Worm (Caenorhabditis elegans) whole organism, L4 larva: ENCODE measurements around the gene ZK180.7.
A peak's percentile ranks its signal among the peaks of the same experiment; 100 is the strongest.

Experiments used
- F10B5.3 ChIP-seq: sonication (generic microtip); optimal IDR thresholded peaks from 2 replicates; lab custom pipeline; 2016; ENCODE audit warnings: mild to moderate bottlenecking, missing genetic modification characterization, missing compliant biosample characterization
- F37D6.2 ChIP-seq: sonication (generic microtip); optimal IDR thresholded peaks from 2 replicates; lab custom pipeline; 2016; ENCODE audit warnings: mild to moderate bottlenecking, missing genetic modification characterization, missing compliant biosample characterization
- F49E8.2 ChIP-seq: sonication (generic microtip); optimal IDR thresholded peaks from 2 replicates; lab custom pipeline; 2016; ENCODE audit warnings: missing compliant biosample characterization, mild to moderate bottlenecking, missing genetic modification characterization, borderline replicate concordance
- R02D3.7 ChIP-seq: fragments of 150-350 bp; sonication (generic microtip); optimal IDR thresholded peaks from 3 replicates; lab custom pipeline; 2014; ENCODE audit warnings: missing biosample characterization, missing genetic modification characterization
- T20F7.1 ChIP-seq: fragments of 200-800 bp; sonication (Bioruptor generic); optimal IDR thresholded peaks from 2 replicates; lab custom pipeline; 2018; ENCODE audit warnings: mild to moderate bottlenecking, missing genetic modification characterization, missing compliant biosample characterization
- Y105C5A.15 ChIP-seq: fragments of 200-800 bp; sonication (Bioruptor generic); IDR thresholded peaks from 2 replicates; pipeline ENCODE4 v1.3.6; 2022; ENCODE audit warnings: missing genetic modification characterization, missing compliant biosample characterization
- Y48G9A.11 ChIP-seq: fragments of 200-800 bp; sonication (Bioruptor generic); IDR thresholded peaks from 2 replicates; pipeline ENCODE4 v1.3.6; 2022; ENCODE audit warnings: missing genetic modification reagents, missing genetic modification characterization, missing compliant biosample characterization
- Y5F2A.4 ChIP-seq: fragments of 200-800 bp; sonication (Bioruptor generic); optimal IDR thresholded peaks from 2 replicates; lab custom pipeline; 2018; ENCODE audit warnings: mild to moderate bottlenecking, missing genetic modification characterization, missing compliant biosample characterization
- ZK546.5 ChIP-seq, 2 experiments: sonication (generic microtip); optimal IDR thresholded peaks; 2 replicates each; lab custom pipeline; 2017; ENCODE audit warnings: missing biosample characterization in 2 of 2, missing genetic modification characterization in 2 of 2
- arid-1 ChIP-seq: fragments of 200-800 bp; sonication (Bioruptor generic); conservative IDR thresholded peaks from 2 replicates; pipeline ENCODE4 v1.3.6; 2022; ENCODE audit warnings: missing genetic modification reagents, missing genetic modification characterization, missing compliant biosample characterization
- attf-4 ChIP-seq: sonication (generic microtip); optimal IDR thresholded peaks from 3 replicates; lab custom pipeline; 2017; ENCODE audit warnings: missing biosample characterization, missing genetic modification characterization
- ceh-44 ChIP-seq: fragments of 200-800 bp; sonication (Bioruptor generic); IDR thresholded peaks from 2 replicates; pipeline ENCODE4 v1.3.6; 2022; ENCODE audit warnings: missing genetic modification reagents, missing genetic modification characterization, missing compliant biosample characterization
- ceh-62 ChIP-seq: sonication (generic microtip); optimal IDR thresholded peaks from 2 replicates; lab custom pipeline; 2017; ENCODE audit warnings: missing biosample characterization, missing genetic modification characterization
- ceh-82 ChIP-seq: sonication (generic microtip); optimal IDR thresholded peaks from 2 replicates; lab custom pipeline; 2017; ENCODE audit warnings: missing biosample characterization, missing genetic modification characterization
- ces-1 ChIP-seq: fragments of 150-350 bp; sonication (generic microtip); optimal IDR thresholded peaks from 4 replicates; lab custom pipeline; 2014; ENCODE audit warnings: missing biosample characterization, missing genetic modification reagents, missing genetic modification characterization
- ctbp-1 ChIP-seq: fragments of 200-800 bp; sonication (Bioruptor generic); IDR thresholded peaks from 2 replicates; pipeline ENCODE4 v1.3.6; 2022; ENCODE audit warnings: missing genetic modification reagents, missing genetic modification characterization, missing compliant biosample characterization
- daf-19 ChIP-seq: fragments of 200-800 bp; sonication (Bioruptor generic); conservative IDR thresholded peaks from 2 replicates; pipeline ENCODE4 v1.3.6; 2022; ENCODE audit warnings: missing genetic modification characterization, missing compliant biosample characterization
- dmd-8 ChIP-seq: fragments of 200-800 bp; sonication (Bioruptor generic); IDR thresholded peaks from 2 replicates; pipeline ENCODE4 v1.3.6; 2022; ENCODE audit warnings: missing genetic modification characterization, missing compliant biosample characterization
- duxl-1 ChIP-seq: sonication (generic microtip); optimal IDR thresholded peaks from 2 replicates; lab custom pipeline; 2016; ENCODE audit warnings: mild to moderate bottlenecking, missing genetic modification characterization, moderate library complexity, missing compliant biosample characterization; ENCODE audit not compliant: poor library complexity
- fkh-10 ChIP-seq: fragments of 150-350 bp; optimal IDR thresholded peaks from 2 replicates; lab custom pipeline; 2014; ENCODE audit warnings: missing biosample characterization, missing genetic modification reagents, missing genetic modification characterization
- hlh-11 ChIP-seq: fragments of 200-800 bp; sonication (Bioruptor generic); optimal IDR thresholded peaks from 2 replicates; lab custom pipeline; 2018; ENCODE audit warnings: mild to moderate bottlenecking, missing genetic modification characterization, missing compliant biosample characterization
- lim-7 ChIP-seq: fragments of 200-800 bp; sonication (Bioruptor generic); IDR thresholded peaks from 2 replicates; pipeline ENCODE4 v1.3.6; 2022; ENCODE audit warnings: missing genetic modification characterization, missing compliant biosample characterization
- lin-13 ChIP-seq: fragments of 150-350 bp; optimal IDR thresholded peaks from 2 replicates; lab custom pipeline; 2014; ENCODE audit warnings: missing biosample characterization, missing genetic modification reagents, missing genetic modification characterization
- lin-15B ChIP-seq: fragments of 150-350 bp; sonication (generic microtip); optimal IDR thresholded peaks from 3 replicates; lab custom pipeline; 2014; ENCODE audit warnings: missing biosample characterization, missing genetic modification characterization
- lin-29 ChIP-seq: fragments of 200-800 bp; sonication (Bioruptor generic); IDR thresholded peaks from 2 replicates; pipeline ENCODE4 v1.3.6; 2022; ENCODE audit warnings: missing genetic modification reagents, missing genetic modification characterization, missing compliant biosample characterization
- lin-38 ChIP-seq: fragments of 200-800 bp; sonication (Bioruptor generic); IDR thresholded peaks from 2 replicates; pipeline ENCODE4 v1.3.6; 2022; ENCODE audit warnings: missing genetic modification reagents, missing genetic modification characterization, missing compliant biosample characterization
- lin-39 ChIP-seq: fragments of 150-350 bp; optimal IDR thresholded peaks from 2 replicates; lab custom pipeline; 2014; ENCODE audit warnings: missing biosample characterization, missing genetic modification reagents, missing genetic modification characterization
- lir-3 ChIP-seq: sonication (generic microtip); optimal IDR thresholded peaks from 2 replicates; lab custom pipeline; 2016; ENCODE audit warnings: mild to moderate bottlenecking, missing genetic modification characterization, missing compliant biosample characterization
- lsy-2 ChIP-seq, 2 experiments: fragments of 150-350 bp in 1 of 2; sonication (generic microtip) in 1 of 2; optimal IDR thresholded peaks; 2 replicates each; lab custom pipeline; 2014 to 2017; ENCODE audit warnings: missing biosample characterization in 2 of 2, missing genetic modification characterization in 2 of 2
- madf-5 ChIP-seq, 2 experiments: fragments of 200-800 bp; sonication (Bioruptor generic); IDR thresholded peaks; 2 replicates each; pipeline ENCODE4 v1.3.6; 2022; ENCODE audit warnings: missing compliant biosample characterization in 2 of 2, missing genetic modification characterization in 2 of 2
- mes-2 ChIP-seq: sonication (generic microtip); optimal IDR thresholded peaks from 2 replicates; lab custom pipeline; 2016; ENCODE audit warnings: missing genotype, mild to moderate bottlenecking, missing genetic modification characterization, missing compliant biosample characterization; ENCODE audit not compliant: poor library complexity, severe bottlenecking
- mxl-2 ChIP-seq: fragments of 200-800 bp; sonication (Bioruptor generic); conservative IDR thresholded peaks from 2 replicates; pipeline ENCODE4 v1.3.6; 2022; ENCODE audit warnings: missing genetic modification reagents, missing genetic modification characterization, missing compliant biosample characterization
- mxl-3 ChIP-seq: fragments of 200-800 bp; sonication (Bioruptor generic); optimal IDR thresholded peaks from 2 replicates; lab custom pipeline; 2018; ENCODE audit warnings: mild to moderate bottlenecking, missing genetic modification characterization, missing compliant biosample characterization
- nhr-11 ChIP-seq: fragments of 150-350 bp; optimal IDR thresholded peaks from 2 replicates; lab custom pipeline; 2014; ENCODE audit warnings: missing biosample characterization, missing genetic modification characterization
- nhr-41 ChIP-seq: fragments of 200-800 bp; sonication (Bioruptor generic); IDR thresholded peaks from 2 replicates; pipeline ENCODE4 v1.3.6; 2022; ENCODE audit warnings: missing genetic modification reagents, missing genetic modification characterization, missing compliant biosample characterization
- nhr-42 ChIP-seq: fragments of 200-800 bp; sonication (Bioruptor generic); IDR thresholded peaks from 2 replicates; pipeline ENCODE4 v1.3.6; 2022; ENCODE audit warnings: missing genetic modification characterization, missing compliant biosample characterization
- nhr-6 ChIP-seq: fragments of 150-350 bp; optimal IDR thresholded peaks from 2 replicates; lab custom pipeline; 2014; ENCODE audit warnings: missing biosample characterization, missing genetic modification characterization
- pha-4 ChIP-seq, 2 experiments: fragments of 150-350 bp in 1 of 2; fragments of 200-800 bp in 1 of 2; sonication (Bioruptor generic) in 1 of 2; IDR thresholded peaks in 1 of 2; optimal IDR thresholded peaks in 1 of 2; 2 replicates each; pipeline versions ENCODE4 v1.3.6 to Lab custom; 2014 to 2022; ENCODE audit warnings: missing genetic modification characterization in 2 of 2, missing genetic modification reagents in 2 of 2, missing biosample characterization in 1 of 2, missing compliant biosample characterization in 1 of 2
- pqm-1 ChIP-seq: sonication (generic microtip); optimal IDR thresholded peaks from 2 replicates; lab custom pipeline; 2017; ENCODE audit warnings: missing biosample characterization, missing genetic modification characterization
- saeg-2 ChIP-seq: fragments of 200-800 bp; sonication (Bioruptor generic); IDR thresholded peaks from 2 replicates; pipeline ENCODE4 v1.3.6; 2022; ENCODE audit warnings: missing genetic modification reagents, missing genetic modification characterization, missing compliant biosample characterization
- set-16 ChIP-seq: fragments of 200-800 bp; sonication (Bioruptor generic); IDR thresholded peaks from 2 replicates; pipeline ENCODE4 v1.3.6; 2022; ENCODE audit warnings: missing genetic modification reagents, missing genetic modification characterization, missing compliant biosample characterization
- snpc-1.2 ChIP-seq: fragments of 200-800 bp; sonication (Bioruptor generic); IDR thresholded peaks from 2 replicates; pipeline ENCODE4 v1.3.6; 2022; ENCODE audit warnings: missing genetic modification reagents, missing genetic modification characterization, missing compliant biosample characterization
- spr-3 ChIP-seq: fragments of 200-800 bp; sonication (Bioruptor generic); optimal IDR thresholded peaks from 2 replicates; lab custom pipeline; 2018; ENCODE audit warnings: mild to moderate bottlenecking, missing genetic modification characterization, missing compliant biosample characterization
- tra-1 ChIP-seq: fragments of 200-800 bp; sonication (Bioruptor generic); IDR thresholded peaks from 2 replicates; pipeline ENCODE4 v1.3.6; 2022; ENCODE audit warnings: missing genetic modification reagents, missing genetic modification characterization, missing compliant biosample characterization
- unc-130 ChIP-seq: sonication (generic microtip); optimal IDR thresholded peaks from 2 replicates; lab custom pipeline; 2016; ENCODE audit warnings: missing genetic modification reagents, missing genetic modification characterization, missing compliant biosample characterization
- unc-62 ChIP-seq, 3 experiments: fragments of 150-350 bp in 1 of 3; sonication (generic microtip); optimal IDR thresholded peaks in 2 of 3; peaks in 1 of 3; 1 replicate in 1 of 3; 2 replicates in 2 of 3; lab custom pipeline; 2014 to 2017; ENCODE audit warnings: missing biosample characterization in 3 of 3, missing genetic modification characterization in 3 of 3, missing genetic modification reagents in 3 of 3, missing genotype in 1 of 3
- zfp-2 ChIP-seq: sonication (generic microtip); optimal IDR thresholded peaks from 2 replicates; lab custom pipeline; 2016; ENCODE audit warnings: mild to moderate bottlenecking, missing genetic modification characterization, missing compliant biosample characterization
- zfp-3 ChIP-seq: fragments of 200-800 bp; sonication (Bioruptor generic); conservative IDR thresholded peaks from 2 replicates; pipeline ENCODE4 v1.3.6; 2022; ENCODE audit warnings: missing genetic modification reagents, missing genetic modification characterization, missing compliant biosample characterization
- zip-2 ChIP-seq: fragments of 150-350 bp; optimal IDR thresholded peaks from 2 replicates; lab custom pipeline; 2014; ENCODE audit warnings: missing biosample characterization, missing genetic modification characterization

The ZK180.7 gene

ce11 chrIV:4445711-4446290 is 44.5 kb upstream of the ZK180.7 start, which contains the start of the genes wapl-1 and htz-1 (continued):
- no peak for TF ChIP-seq madf-5 (GFP tag; IDR thresholded peaks at IDR 0.05; lab: Robert Waterston, UW)
- TF ChIP-seq T20F7.1 (GFP tag; lab: Kevin White, UChicago), result no peak
- peak; percentile 96 for TF ChIP-seq fkh-10 (GFP tag; lab: Kevin White, UChicago)
- peak; percentile 95 for TF ChIP-seq lin-13 (GFP tag; lab: Kevin White, UChicago)
- no peak for TF ChIP-seq Y105C5A.15 (GFP tag; lab: Robert Waterston, UW)
- TF ChIP-seq duxl-1 (tag; lab: Kevin White, UChicago), result peak; percentile 87
- TF ChIP-seq nhr-42 (GFP tag; lab: Robert Waterston, UW), result peak; percentile 89
- TF ChIP-seq lsy-2 (tag; optimal IDR thresholded peaks at IDR 0.05; lab: Kevin White, UChicago), result peak; percentile 98 to 99
- TF ChIP-seq Y5F2A.4 (GFP tag; lab: Kevin White, UChicago), result no peak
- no peak for TF ChIP-seq pqm-1 (tag; lab: Kevin White, UChicago)
- TF ChIP-seq ceh-62 (tag; lab: Kevin White, UChicago), result no peak
- TF ChIP-seq mxl-3 (GFP tag; lab: Kevin White, UChicago), result peak; percentile 78
- no peak for TF ChIP-seq lir-3 (tag; lab: Kevin White, UChicago)
- peak; percentile 59 for TF ChIP-seq ces-1
- no peak for TF ChIP-seq dmd-8 (GFP tag; lab: Robert Waterston, UW)
- TF ChIP-seq unc-62 (GFP tag; optimal IDR thresholded peaks at IDR 0.05 in 1 of 2; lab: Kevin White, UChicago), result peak in 1 of 2 experiments; percentile 99
- TF ChIP-seq unc-62 (tag; optimal IDR thresholded peaks at IDR 0.05; lab: Kevin White, UChicago), result no peak
- peak; percentile 3 for TF ChIP-seq spr-3 (GFP tag; lab: Kevin White, UChicago)
- peak; percentile 76 for TF ChIP-seq lin-15B (tag; lab: Kevin White, UChicago)
- peak; percentile 97 for TF ChIP-seq nhr-11
- TF ChIP-seq F10B5.3 (tag; lab: Kevin White, UChicago), result peak; percentile 67
- no peak for TF ChIP-seq ceh-82 (tag; lab: Kevin White, UChicago)
- peak; percentile 80 for TF ChIP-seq zfp-3 (GFP tag; lab: Robert Waterston, UW)
- peak; percentile 45; the same call in 1 of the 2 replicates for TF ChIP-seq tra-1 (GFP tag; lab: Robert Waterston, UW)
- TF ChIP-seq pha-4 (GFP tag; IDR thresholded peaks at IDR 0.05; lab: Robert Waterston, UW), result peak; percentile 88; the same call in 1 of the 2 replicates
- TF ChIP-seq pha-4 (tag; optimal IDR thresholded peaks at IDR 0.05; lab: Kevin White, UChicago), result peak; percentile 46
- peak; percentile 92 for TF ChIP-seq hlh-11
- TF ChIP-seq ctbp-1 (GFP tag; lab: Robert Waterston, UW), result peak; percentile 84
- 0 out of 2 replicates have a peak, but pooled peaks have one; percentile 13 for TF ChIP-seq mxl-2 (GFP tag; lab: Robert Waterston, UW)
- peak; percentile 93 for TF ChIP-seq R02D3.7
- TF ChIP-seq arid-1 (GFP tag; lab: Robert Waterston, UW), result peak; percentile 87
- peak; percentile 97 for TF ChIP-seq nhr-6 (tag; lab: Kevin White, UChicago)
- peak; percentile 38 for TF ChIP-seq F49E8.2 (tag; lab: Kevin White, UChicago)
- TF ChIP-seq snpc-1.2, result peak; percentile 72
- no peak for TF ChIP-seq nhr-41 (GFP tag; lab: Robert Waterston, UW)
- TF ChIP-seq zip-2 (tag; lab: Kevin White, UChicago), result peak; percentile 18
- no peak for TF ChIP-seq lim-7
- 0 out of 2 replicates have a peak, but pooled peaks have one; percentile 34 for TF ChIP-seq Y48G9A.11 (GFP tag; lab: Robert Waterston, UW)
- peak; percentile 42; the same call in 1 of the 2 replicates for TF ChIP-seq set-16 (GFP tag; lab: Robert Waterston, UW)
- TF ChIP-seq saeg-2 (GFP tag; lab: Robert Waterston, UW), result peak; percentile 88
- peak; percentile 95 for TF ChIP-seq mes-2
- peak; percentile 71 for TF ChIP-seq lin-29 (GFP tag; lab: Robert Waterston, UW)
- peak; percentile 97 for TF ChIP-seq zfp-2
- peak; percentile 39; the same call in 1 of the 2 replicates for TF ChIP-seq ceh-44 (GFP tag; lab: Robert Waterston, UW)
- TF ChIP-seq lin-39, result no peak
- peak; percentile 91 for TF ChIP-seq lin-38
- TF ChIP-seq F37D6.2 (tag; lab: Kevin White, UChicago), result peak; percentile 85
- peak; percentile 76 to 97 for TF ChIP-seq ZK546.5 (tag; optimal IDR thresholded peaks at IDR 0.05; lab: Kevin White, UChicago)
- TF ChIP-seq attf-4 (tag; lab: Kevin White, UChicago), result no peak
- peak; percentile 84 for TF ChIP-seq unc-130 (GFP tag; lab: Kevin White, UChicago)
- no peak for TF ChIP-seq daf-19 (GFP tag; lab: Robert Waterston, UW)
